Fruit fly (Drosophila melanogaster) whole organism, wandering third instar larva: ENCODE measurements around the gene spn-B.

Experiments
- CG32264 ChIP-seq: fragments of 200-800 bp; sonication (Bioruptor generic); optimal IDR thresholded peaks from 2 replicates; lab custom pipeline; 2016; ENCODE audit warnings: missing biosample characterization, missing genetic modification characterization
- CG9705 ChIP-seq: fragments of 200-800 bp; sonication (Bioruptor generic); optimal IDR thresholded peaks from 2 replicates; lab custom pipeline; 2018; ENCODE audit warnings: missing biosample characterization, mild to moderate bottlenecking, missing genetic modification characterization
- CrebA ChIP-seq: fragments of 200-800 bp; sonication (Bioruptor generic); optimal IDR thresholded peaks from 2 replicates; lab custom pipeline; 2016; ENCODE audit warnings: missing biosample characterization, mild to moderate bottlenecking, missing genetic modification characterization, borderline replicate concordance
- Dfd ChIP-seq: fragments of >200 bp; optimal IDR thresholded peaks from 2 replicates; lab custom pipeline; 2017; ENCODE audit warnings: missing biosample characterization, missing genetic modification characterization
- Dif ChIP-seq: fragments of 200-275, 200-300 bp; sonication (Bioruptor generic); optimal IDR thresholded peaks from 2 replicates; lab custom pipeline; 2018; ENCODE audit warnings: missing biosample characterization, missing genetic modification characterization; ENCODE audit not compliant: partially characterized antibody
- Hr78 ChIP-seq: fragments of >200 bp; optimal IDR thresholded peaks from 2 replicates; lab custom pipeline; 2017; ENCODE audit warnings: missing biosample characterization, missing genetic modification characterization
- Mio ChIP-seq: sonication (Bioruptor generic); optimal IDR thresholded peaks from 2 replicates; lab custom pipeline; 2016; ENCODE audit warnings: missing biosample characterization, missing genetic modification characterization
- N ChIP-seq: fragments of >200 bp; optimal IDR thresholded peaks from 2 replicates; lab custom pipeline; 2018; ENCODE audit warnings: missing biosample characterization, missing external identifiers, missing genetic modification characterization
- Rel ChIP-seq, 2 experiments: fragments of 200-800 bp; sonication (Bioruptor generic) in 1 of 2; optimal IDR thresholded peaks; 2 replicates in 1 of 2; 3 replicates in 1 of 2; lab custom pipeline; 2016 to 2019; ENCODE audit warnings: mild to moderate bottlenecking in 2 of 2, missing biosample characterization in 2 of 2, missing genetic modification characterization in 2 of 2, moderate library complexity in 1 of 2
- Sp1 ChIP-seq: fragments of 200-800 bp; sonication (Bioruptor generic); optimal IDR thresholded peaks from 3 replicates; lab custom pipeline; 2019; ENCODE audit warnings: missing biosample characterization, mild to moderate bottlenecking, missing genetic modification characterization, moderate library complexity
- Vsx2 ChIP-seq: fragments of 200-300, 225-300 bp; sonication (Bioruptor generic); optimal IDR thresholded peaks from 2 replicates; lab custom pipeline; 2018; ENCODE audit warnings: missing biosample characterization, missing genetic modification characterization; ENCODE audit not compliant: partially characterized antibody
- br ChIP-seq: fragments of 200-800 bp; sonication (Bioruptor generic); optimal IDR thresholded peaks from 2 replicates; lab custom pipeline; 2016; ENCODE audit warnings: missing biosample characterization, missing genetic modification characterization
- brk ChIP-seq: fragments of 200-800 bp; sonication (Bioruptor generic); optimal IDR thresholded peaks from 2 replicates; lab custom pipeline; 2016; ENCODE audit warnings: missing biosample characterization, mild to moderate bottlenecking, missing genetic modification characterization
- dl ChIP-seq, 2 experiments: fragments of 175-275, 200-275 bp in 1 of 2; fragments of 200-275 bp in 1 of 2; sonication (Bioruptor generic); optimal IDR thresholded peaks; lab custom pipeline; 2018; ENCODE audit warnings: mild to moderate bottlenecking in 2 of 2, missing biosample characterization in 2 of 2, missing genetic modification characterization in 2 of 2, moderate library complexity in 2 of 2; ENCODE audit not compliant: partially characterized antibody in 2 of 2, insufficient read depth in 1 of 2
- ey ChIP-seq: fragments of 200-800 bp; sonication (Bioruptor generic); optimal IDR thresholded peaks from 2 replicates; lab custom pipeline; 2016; ENCODE audit warnings: missing biosample characterization, missing genetic modification characterization
- foxo ChIP-seq, 2 experiments: fragments of 200-800 bp; sonication (Bioruptor generic); optimal IDR thresholded peaks; 2 replicates in 1 of 2; 3 replicates in 1 of 2; lab custom pipeline; 2016 to 2017; ENCODE audit warnings: missing biosample characterization in 2 of 2, missing genetic modification characterization in 2 of 2
- fru ChIP-seq: fragments of 200-800 bp; sonication (Bioruptor generic); optimal IDR thresholded peaks from 3 replicates; lab custom pipeline; 2016; ENCODE audit warnings: missing biosample characterization, mild to moderate bottlenecking, missing genetic modification characterization
- h ChIP-seq: fragments of 200-800 bp; sonication (Bioruptor generic); optimal IDR thresholded peaks from 3 replicates; lab custom pipeline; 2016; ENCODE audit warnings: missing biosample characterization, mild to moderate bottlenecking, missing genetic modification characterization
- jim ChIP-seq: fragments of 175-275, 200-325 bp; sonication (Bioruptor generic); optimal IDR thresholded peaks from 2 replicates; lab custom pipeline; 2016; ENCODE audit warnings: missing biosample characterization, mild to moderate bottlenecking, missing genetic modification characterization
- lola ChIP-seq: fragments of >200 bp; optimal IDR thresholded peaks from 2 replicates; lab custom pipeline; 2017; ENCODE audit warnings: missing biosample characterization, missing genetic modification characterization
- psq ChIP-seq: fragments of 200-800 bp; sonication (Bioruptor generic); optimal IDR thresholded peaks from 3 replicates; lab custom pipeline; 2017; ENCODE audit warnings: missing biosample characterization, mild to moderate bottlenecking, missing genetic modification characterization, moderate library complexity
- rgr ChIP-seq: fragments of 200-800 bp; sonication (Bioruptor generic); optimal IDR thresholded peaks from 3 replicates; lab custom pipeline; 2016; ENCODE audit warnings: missing biosample characterization, mild to moderate bottlenecking, missing genetic modification characterization
- sage ChIP-seq: fragments of 200-800 bp; sonication (Bioruptor generic); optimal IDR thresholded peaks from 2 replicates; lab custom pipeline; 2016; ENCODE audit warnings: missing biosample characterization, mild to moderate bottlenecking, missing genetic modification characterization
- sv ChIP-seq: fragments of 200-800 bp; sonication (Bioruptor generic); optimal IDR thresholded peaks from 3 replicates; lab custom pipeline; 2016; ENCODE audit warnings: missing biosample characterization, missing genetic modification characterization
- tai ChIP-seq: sonication (Bioruptor generic); optimal IDR thresholded peaks from 2 replicates; lab custom pipeline; 2016; ENCODE audit warnings: missing biosample characterization, missing genetic modification characterization
- woc ChIP-seq: sonication (Bioruptor generic); optimal IDR thresholded peaks from 2 replicates; lab custom pipeline; 2016; ENCODE audit warnings: missing biosample characterization, mild to moderate bottlenecking, missing genetic modification characterization

spn-B gene

dm6 chr3R:14291431-14291830 is 36.4 kb upstream of the spn-B start (continued):
- TF ChIP-seq CrebA (GFP tag; lab: Kevin White, UChicago) (peak; percentile 31), foxo (GFP tag; optimal IDR thresholded peaks at IDR 0.05; lab: Kevin White, UChicago) (peak in 1 of 2 experiments; percentile 83), brk (GFP tag; lab: Kevin White, UChicago) (peak; percentile 43), dl (GFP tag; optimal IDR thresholded peaks at IDR 0.05; lab: Kevin White, UChicago; ENCODE audit: insufficient read depth in 1 of 2, partially characterized antibody in 2 of 2) (no peak), psq (peak; percentile 84), Rel (GFP tag; optimal IDR thresholded peaks at IDR 0.05; lab: Kevin White, UChicago) (no peak), Rel (tag; optimal IDR thresholded peaks at IDR 0.05; lab: Kevin White, UChicago) (peak; percentile 65), sage (GFP tag; lab: Kevin White, UChicago) (no peak), rgr (peak; percentile 87), sv (GFP tag; lab: Kevin White, UChicago) (no peak), woc (GFP tag; lab: Kevin White, UChicago) (peak; percentile 84)

- TF ChIP-seq foxo (GFP tag; optimal IDR thresholded peaks at IDR 0.05; lab: Kevin White, UChicago) (peak in 1 of 2 experiments; percentile 42), Vsx2 (GFP tag; lab: Kevin White, UChicago) (no peak), h (GFP tag; lab: Kevin White, UChicago) (peak; percentile 0), Sp1 (GFP tag; lab: Kevin White, UChicago) (peak; percentile 25)
These were observed 35.5 kb upstream of the spn-B start for dm6 chr3R:14292307-14292711.

dm6 chr3R:14294397-14295018 is 33.3 kb upstream of the spn-B start:
- no peak for TF ChIP-seq Rel (GFP tag; optimal IDR thresholded peaks at IDR 0.05; lab: Kevin White, UChicago)
- TF ChIP-seq Rel (tag; optimal IDR thresholded peaks at IDR 0.05; lab: Kevin White, UChicago): peak; percentile 94
- no peak for TF ChIP-seq foxo (GFP tag; optimal IDR thresholded peaks at IDR 0.05; lab: Kevin White, UChicago)
- peak; percentile 6 for TF ChIP-seq brk (GFP tag; lab: Kevin White, UChicago)
- TF ChIP-seq h (GFP tag; lab: Kevin White, UChicago): peak; percentile 15

dm6 chr3R:14296126-14296525 is 31.7 kb upstream of the spn-B start:
- TF ChIP-seq brk (GFP tag; lab: Kevin White, UChicago): no peak
- no peak for TF ChIP-seq N (GFP tag; lab: Kevin White, UChicago)

dm6 chr3R:14296700-14297099 is 31.2 kb upstream of the spn-B start:
- TF ChIP-seq woc (GFP tag; lab: Kevin White, UChicago): no peak
- no peak for TF ChIP-seq Dfd (GFP tag; lab: Kevin White, UChicago)
- TF ChIP-seq Mio: no peak
- no peak for TF ChIP-seq tai (GFP tag; lab: Kevin White, UChicago)
- no peak for TF ChIP-seq lola (GFP tag; lab: Kevin White, UChicago)
- TF ChIP-seq br (GFP tag; lab: Kevin White, UChicago): no peak
- no peak for TF ChIP-seq dl (GFP tag; optimal IDR thresholded peaks at IDR 0.05; lab: Kevin White, UChicago; ENCODE audit: insufficient read depth in 1 of 2, partially characterized antibody in 2 of 2)
- TF ChIP-seq, all 38 proteins: peak for 0

- TF ChIP-seq Dif (GFP tag; lab: Kevin White, UChicago) (no peak), CG9705 (GFP tag; lab: Kevin White, UChicago) (no peak), woc (GFP tag; lab: Kevin White, UChicago) (no peak), Sp1 (GFP tag; lab: Kevin White, UChicago) (no peak), CG32264 (GFP tag; lab: Kevin White, UChicago) (no peak), ey (no peak), tai (GFP tag; lab: Kevin White, UChicago) (no peak), rgr (no peak), Hr78 (GFP tag; lab: Kevin White, UChicago) (no peak), Vsx2 (GFP tag; lab: Kevin White, UChicago) (no peak), fru (no peak), sage (GFP tag; lab: Kevin White, UChicago) (no peak), brk (GFP tag; lab: Kevin White, UChicago) (no peak), h (GFP tag; lab: Kevin White, UChicago) (no peak), jim (GFP tag; lab: Kevin White, UChicago) (no peak), Dfd (GFP tag; lab: Kevin White, UChicago) (no peak)
These were observed 30.4 kb upstream of the spn-B start for dm6 chr3R:14297489-14297888.
